Worm (Caenorhabditis elegans) whole organism, young adult: ENCODE measurements around the gene C41C4.9.

Experiments used
- B0019.2 ChIP-seq: fragments of 200-800 bp; sonication (Bioruptor generic); conservative IDR thresholded peaks from 2 replicates; pipeline ENCODE4 v1.3.6; 2022; ENCODE audit warnings: missing genetic modification reagents, missing genetic modification characterization, missing compliant biosample characterization
- B0035.1 ChIP-seq: sonication (generic microtip); optimal IDR thresholded peaks from 2 replicates; lab custom pipeline; 2016; ENCODE audit warnings: missing genetic modification characterization, mild to moderate bottlenecking, missing compliant biosample characterization, missing genotype, missing genetic modification reagents
- B0336.3 ChIP-seq: fragments of 200-800 bp; sonication (Bioruptor generic); IDR thresholded peaks from 2 replicates; pipeline ENCODE4 v1.3.6; 2022; ENCODE audit warnings: missing genetic modification characterization, missing compliant biosample characterization
- F10E7.11 ChIP-seq: sonication (generic microtip); optimal IDR thresholded peaks from 2 replicates; lab custom pipeline; 2017; ENCODE audit warnings: mild to moderate bottlenecking, missing genetic modification characterization, moderate library complexity, missing compliant biosample characterization
- F39B2.1 ChIP-seq: fragments of 200-800 bp; sonication (Bioruptor generic); IDR thresholded peaks from 2 replicates; pipeline ENCODE4 v1.3.6; 2022; ENCODE audit warnings: missing genetic modification reagents, missing genetic modification characterization, missing compliant biosample characterization
- T26A5.8 ChIP-seq: sonication (generic microtip); optimal IDR thresholded peaks from 2 replicates; lab custom pipeline; 2016; ENCODE audit warnings: missing genetic modification characterization, missing compliant biosample characterization
- Y56A3A.18 ChIP-seq: fragments of 200-800 bp; sonication (Bioruptor generic); IDR thresholded peaks from 2 replicates; pipeline ENCODE4 v1.3.6; 2022; ENCODE audit warnings: missing genetic modification reagents, missing genetic modification characterization, missing compliant biosample characterization
- aptf-2 ChIP-seq: fragments of 200-800 bp; sonication (Bioruptor generic); conservative IDR thresholded peaks from 2 replicates; pipeline ENCODE4 v1.3.6; 2022; ENCODE audit warnings: missing genetic modification reagents, missing genetic modification characterization, missing compliant biosample characterization
- atf-7 ChIP-seq: sonication (generic microtip); optimal IDR thresholded peaks from 2 replicates; lab custom pipeline; 2017; ENCODE audit warnings: mild to moderate bottlenecking, missing genetic modification characterization, missing compliant biosample characterization
- attf-3 ChIP-seq: fragments of 200-800 bp; sonication (Bioruptor generic); conservative IDR thresholded peaks from 2 replicates; pipeline ENCODE4 v1.3.6; 2022; ENCODE audit warnings: missing genetic modification reagents, missing genetic modification characterization, missing compliant biosample characterization
- attf-5 ChIP-seq: fragments of 200-800 bp; sonication (Bioruptor generic); optimal IDR thresholded peaks from 2 replicates; lab custom pipeline; 2018; ENCODE audit warnings: mild to moderate bottlenecking, missing genetic modification characterization, missing compliant biosample characterization
- attf-6 ChIP-seq: fragments of 200-800 bp; sonication (Bioruptor generic); IDR thresholded peaks from 2 replicates; pipeline ENCODE4 v1.3.6; 2022; ENCODE audit warnings: missing genetic modification reagents, missing genetic modification characterization, missing compliant biosample characterization
- ccch-3 ChIP-seq: fragments of 200-800 bp; sonication (Bioruptor generic); optimal IDR thresholded peaks from 2 replicates; lab custom pipeline; 2018; ENCODE audit warnings: mild to moderate bottlenecking, missing genetic modification characterization, missing compliant biosample characterization
- ceh-100 ChIP-seq: fragments of 200-800 bp; sonication (Bioruptor generic); IDR thresholded peaks from 2 replicates; pipeline ENCODE4 v1.3.6; 2022; ENCODE audit warnings: missing genetic modification reagents, missing genetic modification characterization, missing compliant biosample characterization
- ceh-27 ChIP-seq: fragments of 200-800 bp; sonication (Bioruptor generic); optimal IDR thresholded peaks from 2 replicates; lab custom pipeline; 2018; ENCODE audit warnings: mild to moderate bottlenecking, missing genetic modification characterization, moderate library complexity, missing compliant biosample characterization
- ceh-40 ChIP-seq: fragments of 200-800 bp; sonication (Bioruptor generic); IDR thresholded peaks from 2 replicates; pipeline ENCODE4 v1.3.6; 2022; ENCODE audit warnings: missing genetic modification characterization, missing compliant biosample characterization
- ceh-58 ChIP-seq: fragments of 200-800 bp; sonication (Bioruptor generic); IDR thresholded peaks from 2 replicates; pipeline ENCODE4 v1.3.6; 2022; ENCODE audit warnings: missing genetic modification characterization, missing compliant biosample characterization
- chd-7 ChIP-seq: sonication (generic microtip); optimal IDR thresholded peaks from 2 replicates; lab custom pipeline; 2016; ENCODE audit warnings: mild to moderate bottlenecking, missing genetic modification characterization, moderate library complexity, missing compliant biosample characterization
- die-1 ChIP-seq: sonication (generic microtip); optimal IDR thresholded peaks from 2 replicates; lab custom pipeline; 2016; ENCODE audit warnings: missing genotype, mild to moderate bottlenecking, missing genetic modification characterization, missing compliant biosample characterization
- dpff-1 ChIP-seq: sonication (generic microtip); optimal IDR thresholded peaks from 2 replicates; lab custom pipeline; 2017; ENCODE audit warnings: mild to moderate bottlenecking, missing genetic modification characterization, missing compliant biosample characterization
- dpl-1 ChIP-seq: fragments of 150-350 bp; optimal IDR thresholded peaks from 2 replicates; lab custom pipeline; 2014; ENCODE audit warnings: missing biosample characterization, missing genetic modification reagents, missing genetic modification characterization
- efl-1 ChIP-seq: fragments of 150-350 bp; optimal IDR thresholded peaks from 2 replicates; lab custom pipeline; 2014; ENCODE audit warnings: missing biosample characterization, missing genetic modification reagents, missing genetic modification characterization
- egl-18 ChIP-seq: fragments of 200-800 bp; sonication (Bioruptor generic); IDR thresholded peaks from 2 replicates; pipeline ENCODE4 v1.3.6; 2022; ENCODE audit warnings: missing genetic modification reagents, missing genetic modification characterization, missing compliant biosample characterization
- egl-44 ChIP-seq: fragments of 200-800 bp; sonication (Bioruptor generic); IDR thresholded peaks from 2 replicates; pipeline ENCODE4 v1.3.6; 2022; ENCODE audit warnings: missing genetic modification reagents, missing genetic modification characterization, missing compliant biosample characterization
- ets-4 ChIP-seq: fragments of 200-800 bp; sonication (Bioruptor generic); optimal IDR thresholded peaks from 2 replicates; lab custom pipeline; 2018; ENCODE audit warnings: mild to moderate bottlenecking, missing genetic modification characterization, missing compliant biosample characterization
- him-1 ChIP-seq: sonication (generic microtip); optimal IDR thresholded peaks from 2 replicates; lab custom pipeline; 2016; ENCODE audit warnings: missing genotype, missing genetic modification reagents, missing genetic modification characterization, missing compliant biosample characterization
- hrde-1 ChIP-seq: sonication (generic microtip); optimal IDR thresholded peaks from 2 replicates; lab custom pipeline; 2016; ENCODE audit warnings: missing genetic modification characterization, mild to moderate bottlenecking, missing compliant biosample characterization, moderate library complexity, missing genotype, missing genetic modification reagents, borderline replicate concordance
- hsf-1 ChIP-seq: fragments of 200-800 bp; sonication (Bioruptor generic); IDR thresholded peaks from 2 replicates; pipeline ENCODE4 v1.3.6; 2022; ENCODE audit warnings: missing genetic modification reagents, missing genetic modification characterization, missing compliant biosample characterization
- lin-40 ChIP-seq: sonication (generic microtip); optimal IDR thresholded peaks from 2 replicates; lab custom pipeline; 2016; ENCODE audit warnings: missing genetic modification characterization, mild to moderate bottlenecking, missing compliant biosample characterization, missing genotype, missing genetic modification reagents
- lin-54 ChIP-seq: fragments of 200-800 bp; sonication (Bioruptor generic); optimal IDR thresholded peaks from 2 replicates; lab custom pipeline; 2018; ENCODE audit warnings: mild to moderate bottlenecking, missing genetic modification characterization, missing compliant biosample characterization
- lsl-1 ChIP-seq: fragments of 200-800 bp; sonication (Bioruptor generic); optimal IDR thresholded peaks from 2 replicates; lab custom pipeline; 2018; ENCODE audit warnings: mild to moderate bottlenecking, missing genetic modification characterization, moderate library complexity, missing compliant biosample characterization
- lsy-27 ChIP-seq: sonication (generic microtip); optimal IDR thresholded peaks from 2 replicates; lab custom pipeline; 2017; ENCODE audit warnings: missing genetic modification characterization, mild to moderate bottlenecking, missing compliant biosample characterization, antibody characterized with exemption, missing genotype, borderline replicate concordance; ENCODE audit not compliant: insufficient read depth
- mcd-1 ChIP-seq: fragments of 200-800 bp; sonication (Bioruptor generic); IDR thresholded peaks from 2 replicates; pipeline ENCODE4 v1.3.6; 2022; ENCODE audit warnings: missing genetic modification reagents, missing genetic modification characterization, missing compliant biosample characterization
- nfya-2 ChIP-seq: fragments of 200-800 bp; sonication (Bioruptor generic); IDR thresholded peaks from 2 replicates; pipeline ENCODE4 v1.3.6; 2022; ENCODE audit warnings: missing genetic modification reagents, missing genetic modification characterization, missing compliant biosample characterization
- nhr-120 ChIP-seq: fragments of 200-800 bp; sonication (Bioruptor generic); IDR thresholded peaks from 2 replicates; pipeline ENCODE4 v1.3.6; 2022; ENCODE audit warnings: missing genetic modification characterization, missing compliant biosample characterization
- nhr-179 ChIP-seq: sonication (generic microtip); optimal IDR thresholded peaks from 2 replicates; lab custom pipeline; 2016; ENCODE audit warnings: mild to moderate bottlenecking, missing genetic modification characterization, missing compliant biosample characterization
- nhr-27 ChIP-seq: fragments of 200-800 bp; sonication (Bioruptor generic); optimal IDR thresholded peaks from 2 replicates; lab custom pipeline; 2018; ENCODE audit warnings: mild to moderate bottlenecking, missing genetic modification characterization, moderate library complexity, missing compliant biosample characterization
- rcor-1 ChIP-seq: fragments of 200-800 bp; sonication (Bioruptor generic); IDR thresholded peaks from 2 replicates; pipeline ENCODE4 v1.3.6; 2022; ENCODE audit warnings: missing genetic modification reagents, missing genetic modification characterization, missing compliant biosample characterization
- rec-8 ChIP-seq, 2 experiments: sonication (generic microtip); optimal IDR thresholded peaks; 2 replicates each; lab custom pipeline; 2016; ENCODE audit warnings: mild to moderate bottlenecking in 2 of 2, missing genetic modification characterization in 2 of 2, missing genetic modification reagents in 2 of 2, missing genotype in 2 of 2, missing biosample characterization in 1 of 2, missing compliant biosample characterization in 1 of 2, moderate library complexity in 1 of 2
- rpc-1 ChIP-seq, 2 experiments: fragments of 150-350 bp in 1 of 2; sonication (generic microtip) in 1 of 2; optimal IDR thresholded peaks; 2 replicates each; lab custom pipeline; 2014 to 2018; ENCODE audit warnings: missing biosample characterization in 1 of 2, missing genetic modification characterization in 1 of 2, missing genetic modification reagents in 1 of 2, missing genotype in 1 of 2
- sdz-38 ChIP-seq: sonication (generic microtip); optimal IDR thresholded peaks from 2 replicates; lab custom pipeline; 2016; ENCODE audit warnings: missing genotype, missing genetic modification characterization, missing compliant biosample characterization
- sea-2 ChIP-seq: fragments of 200-800 bp; sonication (Bioruptor generic); IDR thresholded peaks from 2 replicates; pipeline ENCODE4 v1.3.6; 2022; ENCODE audit warnings: missing genetic modification characterization, missing compliant biosample characterization
- snpc-3.4 ChIP-seq: sonication (generic microtip); optimal IDR thresholded peaks from 2 replicates; lab custom pipeline; 2017; ENCODE audit warnings: missing genetic modification characterization, mild to moderate bottlenecking, missing compliant biosample characterization, antibody characterized with exemption, moderate library complexity, missing genotype, missing genetic modification reagents
- tbx-9 ChIP-seq: sonication (generic microtip); optimal IDR thresholded peaks from 2 replicates; lab custom pipeline; 2016; ENCODE audit warnings: borderline replicate concordance, missing genetic modification characterization, inconsistent platforms, missing compliant biosample characterization
- zim-3 ChIP-seq: sonication (generic microtip); optimal IDR thresholded peaks from 2 replicates; lab custom pipeline; 2017; ENCODE audit warnings: mild to moderate bottlenecking, missing genetic modification characterization, moderate library complexity, missing compliant biosample characterization
- ztf-22 ChIP-seq: fragments of 200-800 bp; sonication (Bioruptor generic); optimal IDR thresholded peaks from 2 replicates; lab custom pipeline; 2018; ENCODE audit warnings: mild to moderate bottlenecking, missing genetic modification characterization, moderate library complexity, missing compliant biosample characterization
- ztf-25 ChIP-seq: fragments of 200-800 bp; sonication (Bioruptor generic); IDR thresholded peaks from 2 replicates; pipeline ENCODE4 v1.3.6; 2022; ENCODE audit warnings: missing genetic modification reagents, missing genetic modification characterization, missing compliant biosample characterization
- ztf-26 ChIP-seq: sonication (generic microtip); optimal IDR thresholded peaks from 2 replicates; lab custom pipeline; 2017; ENCODE audit warnings: missing genetic modification characterization, missing compliant biosample characterization
- ztf-28 ChIP-seq: fragments of 200-800 bp; sonication (Bioruptor generic); IDR thresholded peaks from 2 replicates; pipeline ENCODE4 v1.3.6; 2022; ENCODE audit warnings: missing genetic modification reagents, missing genetic modification characterization, missing compliant biosample characterization

The C41C4.9 gene

DNA sequence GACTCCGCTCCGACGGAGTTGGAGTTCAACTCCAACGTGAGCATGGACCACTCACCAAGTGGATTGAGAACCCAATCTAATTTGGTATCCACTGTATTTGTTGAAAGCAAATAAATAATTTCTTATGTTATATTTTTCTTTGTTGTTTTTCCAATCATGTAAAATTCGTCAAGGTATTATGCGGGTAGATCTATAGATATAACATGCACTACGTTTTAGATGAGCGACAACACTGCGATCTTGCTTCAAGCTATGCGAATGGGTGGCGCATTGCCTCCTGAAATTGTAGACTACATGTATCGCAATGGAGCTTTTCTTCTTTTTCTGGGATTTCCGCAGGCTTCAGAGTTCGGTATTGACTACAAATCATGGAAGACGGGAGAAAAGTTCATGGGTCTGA, 37.1 kb downstream of the C41C4.9 start, which contains the start of gene F10B5.2 (continued):
- TF ChIP-seq F39B2.1 (GFP tag; lab: Robert Waterston, UW) (no peak), dpl-1 (peak; percentile 3), hsf-1 (peak; percentile 66; the same call in 1 of the 2 replicates), rpc-1 (optimal IDR thresholded peaks at IDR 0.05; lab: Kevin White, UChicago) (no peak), rpc-1 (tag; optimal IDR thresholded peaks at IDR 0.05; lab: Kevin White, UChicago) (no peak), atf-7 (peak; percentile 7), sdz-38 (tag; lab: Kevin White, UChicago) (no peak), egl-44 (GFP tag; lab: Robert Waterston, UW) (no peak), B0035.1 (no peak), die-1 (tag; lab: Kevin White, UChicago) (no peak), ets-4 (GFP tag; lab: Kevin White, UChicago) (no peak), rec-8 (tag; optimal IDR thresholded peaks at IDR 0.05; lab: Kevin White, UChicago) (no peak), egl-18 (GFP tag; lab: Robert Waterston, UW) (no peak), snpc-3.4 (tag; lab: Kevin White, UChicago) (peak; percentile 63), attf-3 (GFP tag; lab: Robert Waterston, UW) (no peak), him-1 (peak; percentile 44), F10E7.11 (tag; lab: Kevin White, UChicago) (no peak), rcor-1 (GFP tag; lab: Robert Waterston, UW) (0 out of 2 replicates have a peak, but pooled peaks have one; percentile 42), aptf-2 (GFP tag; lab: Robert Waterston, UW) (no peak), Y56A3A.18 (no peak), hrde-1 (tag; lab: Kevin White, UChicago) (peak; percentile 37), B0019.2 (no peak), efl-1 (GFP tag; lab: Kevin White, UChicago) (no peak), ztf-25 (0 out of 2 replicates have a peak, but pooled peaks have one; percentile 29), ztf-22 (GFP tag; lab: Kevin White, UChicago) (no peak), ceh-40 (GFP tag; lab: Robert Waterston, UW) (no peak), nhr-27 (tag; lab: Kevin White, UChicago) (no peak), ceh-100 (GFP tag; lab: Robert Waterston, UW) (peak; percentile 22; the same call in 1 of the 2 replicates), dpff-1 (no peak), ztf-28 (no peak), attf-6 (GFP tag; lab: Robert Waterston, UW) (peak; percentile 42; the same call in 1 of the 2 replicates), nhr-179 (tag; lab: Kevin White, UChicago) (no peak), ccch-3 (no peak), B0336.3 (GFP tag; lab: Robert Waterston, UW) (peak; percentile 68; the same call in 1 of the 2 replicates), attf-5 (GFP tag; lab: Kevin White, UChicago) (no peak), sea-2 (no peak), lsl-1 (GFP tag; lab: Kevin White, UChicago) (peak; percentile 34), ceh-58 (GFP tag; lab: Robert Waterston, UW) (no peak), tbx-9 (no peak), chd-7 (tag; lab: Kevin White, UChicago) (no peak), lsy-27 (no peak), nhr-120 (GFP tag; lab: Robert Waterston, UW) (no peak), ceh-27 (GFP tag; lab: Kevin White, UChicago) (no peak), nfya-2 (GFP tag; lab: Robert Waterston, UW) (no peak), lin-40 (tag; lab: Kevin White, UChicago) (no peak), zim-3 (tag; lab: Kevin White, UChicago) (no peak), T26A5.8 (tag; lab: Kevin White, UChicago) (no peak), ztf-26 (tag; lab: Kevin White, UChicago) (no peak), mcd-1 (GFP tag; lab: Robert Waterston, UW) (no peak), lin-54 (GFP tag; lab: Kevin White, UChicago) (peak; percentile 51)
